Fruit fly (Drosophila melanogaster) whole organism, embryonic: ENCODE measurements around the gene CG16957.

Source experiments
- Aef1 ChIP-seq: fragments of 200-800 bp; sonication (Bioruptor generic); IDR thresholded peaks from 3 replicates; pipeline ENCODE4 v1.3.6; 2022; ENCODE audit warnings: missing biosample characterization, missing genetic modification characterization
- BEAF-32 ChIP-seq: fragments of 200-800 bp; sonication (Bioruptor generic); optimal IDR thresholded peaks from 3 replicates; lab custom pipeline; 2017; ENCODE audit warnings: missing biosample characterization, missing genetic modification characterization, mild to moderate bottlenecking, moderate library complexity, missing genetic modification reagents
- CG10959 ChIP-seq: fragments of 200-800 bp; sonication (Bioruptor generic); IDR thresholded peaks from 2 replicates; pipeline ENCODE4 v1.3.6; 2022; ENCODE audit warnings: missing biosample characterization, missing genetic modification characterization
- CG11093 ChIP-seq: fragments of 200-800 bp; sonication (Bioruptor generic); IDR thresholded peaks from 3 replicates; pipeline ENCODE4 v1.3.6; 2022; ENCODE audit warnings: missing biosample characterization, missing genetic modification characterization
- CG11560 ChIP-seq: fragments of 200-800 bp; sonication (Bioruptor generic); IDR thresholded peaks from 3 replicates; pipeline ENCODE4 v1.3.6; 2022; ENCODE audit warnings: missing biosample characterization, missing genetic modification characterization
- CG13424 ChIP-seq: fragments of 200-800 bp; sonication (Bioruptor generic); optimal IDR thresholded peaks from 2 replicates; lab custom pipeline; 2019; ENCODE audit warnings: missing biosample characterization, mild to moderate bottlenecking, missing genetic modification characterization, moderate library complexity
- CG13894 ChIP-seq: fragments of 200-800 bp; sonication (Bioruptor generic); optimal IDR thresholded peaks from 3 replicates; lab custom pipeline; 2018; ENCODE audit warnings: missing biosample characterization, mild to moderate bottlenecking, missing genetic modification characterization, moderate library complexity
- CG15479 ChIP-seq: fragments of 200-800 bp; sonication (Bioruptor generic); optimal IDR thresholded peaks from 3 replicates; lab custom pipeline; 2019; ENCODE audit warnings: missing biosample characterization, mild to moderate bottlenecking, missing genetic modification characterization, moderate library complexity
- CG1602 ChIP-seq: fragments of 200-800 bp; sonication (Bioruptor generic); optimal IDR thresholded peaks from 3 replicates; lab custom pipeline; 2016; ENCODE audit warnings: missing biosample characterization, missing genetic modification characterization
- CG16813 ChIP-seq: fragments of 200-800 bp; sonication (Bioruptor generic); IDR thresholded peaks from 3 replicates; pipeline ENCODE4 v1.3.6; 2022; ENCODE audit warnings: missing biosample characterization, missing genetic modification characterization; ENCODE audit not compliant: partially characterized antibody
- CG17328 ChIP-seq: fragments of 200-800 bp; sonication (Bioruptor generic); IDR thresholded peaks from 2 replicates; pipeline ENCODE4 v1.3.6; 2022; ENCODE audit warnings: missing biosample characterization, missing genetic modification characterization
- CG18764 ChIP-seq: fragments of 200-800 bp; sonication (Bioruptor generic); optimal IDR thresholded peaks from 3 replicates; lab custom pipeline; 2016; ENCODE audit warnings: missing biosample characterization, missing genetic modification characterization
- CG30431 ChIP-seq: fragments of 200-800 bp; sonication (Bioruptor generic); optimal IDR thresholded peaks from 2 replicates; lab custom pipeline; 2017; ENCODE audit warnings: missing biosample characterization, missing genetic modification characterization
- CG3407 ChIP-seq: fragments of 200-800 bp; sonication (Bioruptor generic); optimal IDR thresholded peaks from 2 replicates; lab custom pipeline; 2018; ENCODE audit warnings: missing biosample characterization, mild to moderate bottlenecking, missing genetic modification characterization
- CG3838 ChIP-seq: fragments of 200-800 bp; sonication (Bioruptor generic); optimal IDR thresholded peaks from 3 replicates; lab custom pipeline; 2016; ENCODE audit warnings: missing biosample characterization, missing genetic modification characterization
- CG4360 ChIP-seq: fragments of 200-800 bp; sonication (Bioruptor generic); IDR thresholded peaks from 2 replicates; pipeline ENCODE4 v1.3.6; 2022; ENCODE audit warnings: missing biosample characterization, missing genetic modification characterization
- CG4820 ChIP-seq: fragments of 200-800 bp; sonication (Bioruptor generic); optimal IDR thresholded peaks from 3 replicates; lab custom pipeline; 2016; ENCODE audit warnings: missing biosample characterization, missing genetic modification characterization
- CG7745 ChIP-seq: fragments of 200-800 bp; sonication (Bioruptor generic); optimal IDR thresholded peaks from 2 replicates; lab custom pipeline; 2018; ENCODE audit warnings: missing biosample characterization, mild to moderate bottlenecking, missing genetic modification characterization, moderate library complexity
- CrebB ChIP-seq: fragments of 200-800 bp; sonication (Bioruptor generic); optimal IDR thresholded peaks from 3 replicates; lab custom pipeline; 2018; ENCODE audit warnings: missing biosample characterization, mild to moderate bottlenecking, missing genetic modification characterization
- Gsc ChIP-seq: fragments of 200-800 bp; sonication (Bioruptor generic); IDR thresholded peaks from 2 replicates; pipeline ENCODE4 v1.3.6; 2022; ENCODE audit warnings: missing biosample characterization, missing genetic modification characterization
- H15 ChIP-seq: fragments of 200-800 bp; sonication (Bioruptor generic); IDR thresholded peaks from 3 replicates; pipeline ENCODE4 v1.3.6; 2022; ENCODE audit warnings: missing biosample characterization, missing genetic modification characterization
- HmgD ChIP-seq: fragments of 200-800 bp; sonication (Bioruptor generic); optimal IDR thresholded peaks from 3 replicates; lab custom pipeline; 2016; ENCODE audit warnings: missing biosample characterization, missing genetic modification characterization
- HmgZ ChIP-seq: fragments of 200-800 bp; sonication (Bioruptor generic); optimal IDR thresholded peaks from 2 replicates; lab custom pipeline; 2018; ENCODE audit warnings: missing biosample characterization, mild to moderate bottlenecking, missing genetic modification characterization
- Jarid2 ChIP-seq: fragments of 200-800 bp; sonication (Bioruptor generic); optimal IDR thresholded peaks from 3 replicates; lab custom pipeline; 2017; ENCODE audit warnings: mild to moderate bottlenecking, missing biosample characterization, missing genetic modification reagents, missing genetic modification characterization
- MTF-1 ChIP-seq: fragments of 200-800 bp; sonication (Bioruptor generic); optimal IDR thresholded peaks from 2 replicates; lab custom pipeline; 2018; ENCODE audit warnings: missing biosample characterization, mild to moderate bottlenecking, missing genetic modification characterization, borderline replicate concordance
- Neu2 ChIP-seq: fragments of 200-800 bp; sonication (Bioruptor generic); optimal IDR thresholded peaks from 3 replicates; lab custom pipeline; 2016; ENCODE audit warnings: missing biosample characterization, missing genetic modification characterization, borderline replicate concordance
- Rx ChIP-seq: fragments of 200-800 bp; sonication (Bioruptor generic); IDR thresholded peaks from 2 replicates; pipeline ENCODE4 v1.3.6; 2022; ENCODE audit warnings: missing biosample characterization, missing genetic modification characterization
- Side ChIP-seq: fragments of 200-800 bp; sonication (Bioruptor generic); optimal IDR thresholded peaks from 2 replicates; lab custom pipeline; 2016; ENCODE audit warnings: missing biosample characterization, missing genetic modification characterization
- Sin3A ChIP-seq: fragments of >200 bp; optimal IDR thresholded peaks from 2 replicates; lab custom pipeline; 2018
- Sry-β ChIP-seq: fragments of 200-800 bp; sonication (Bioruptor generic); optimal IDR thresholded peaks from 2 replicates; lab custom pipeline; 2018; ENCODE audit warnings: missing biosample characterization, mild to moderate bottlenecking, missing genetic modification characterization, moderate library complexity
- Stat92E ChIP-seq, 3 experiments: fragments of >200 bp in 2 of 3; fragments of 200-800 bp in 1 of 3; sonication (Bioruptor generic) in 1 of 3; optimal IDR thresholded peaks; 2 replicates each; lab custom pipeline; 2017 to 2019; ENCODE audit warnings: missing biosample characterization in 3 of 3, missing genetic modification characterization in 3 of 3, mild to moderate bottlenecking in 1 of 3, moderate library complexity in 1 of 3
- Xbp1 ChIP-seq: fragments of 200-800 bp; sonication (Bioruptor generic); optimal IDR thresholded peaks from 3 replicates; lab custom pipeline; 2016; ENCODE audit warnings: missing biosample characterization, mild to moderate bottlenecking, missing genetic modification characterization
- ap ChIP-seq: fragments of 200-800 bp; sonication (Bioruptor generic); IDR thresholded peaks from 2 replicates; pipeline ENCODE4 v1.3.6; 2022; ENCODE audit warnings: missing biosample characterization, missing genetic modification characterization
- cato ChIP-seq: fragments of 200-800 bp; sonication (Bioruptor generic); optimal IDR thresholded peaks from 2 replicates; lab custom pipeline; 2016; ENCODE audit warnings: missing biosample characterization, missing genetic modification characterization, borderline replicate concordance
- cg ChIP-seq: fragments of 200-800 bp; sonication (Bioruptor generic); optimal IDR thresholded peaks from 3 replicates; lab custom pipeline; 2019; ENCODE audit warnings: missing biosample characterization, mild to moderate bottlenecking, missing genetic modification characterization, moderate library complexity
- chif ChIP-seq, 2 experiments: fragments of 200-800 bp; sonication (Bioruptor generic); optimal IDR thresholded peaks; 3 replicates each; lab custom pipeline; 2016; ENCODE audit warnings: missing biosample characterization in 2 of 2, missing genetic modification characterization in 2 of 2
- dpn ChIP-seq, 2 experiments: fragments of 200-800 bp; sonication (Bioruptor generic); optimal IDR thresholded peaks; 3 replicates each; lab custom pipeline; 2016; ENCODE audit warnings: missing biosample characterization in 2 of 2, missing genetic modification characterization in 2 of 2
- en ChIP-seq: fragments of 200-800 bp; sonication (Bioruptor generic); optimal IDR thresholded peaks from 2 replicates; lab custom pipeline; 2016; ENCODE audit warnings: missing biosample characterization, missing genetic modification characterization
- fd96Cb ChIP-seq: fragments of 200-800 bp; sonication (Bioruptor generic); optimal IDR thresholded peaks from 2 replicates; lab custom pipeline; 2018; ENCODE audit warnings: missing biosample characterization, mild to moderate bottlenecking, missing genetic modification characterization, moderate library complexity
- gsb ChIP-seq: fragments of 200-800 bp; sonication (Bioruptor generic); IDR thresholded peaks from 2 replicates; pipeline ENCODE4 v1.3.6; 2022; ENCODE audit warnings: missing biosample characterization, missing genetic modification characterization
- hbn ChIP-seq: fragments of 200-800 bp; sonication (Bioruptor generic); IDR thresholded peaks from 2 replicates; pipeline ENCODE4 v1.3.6; 2022; ENCODE audit warnings: missing biosample characterization, missing genetic modification characterization; ENCODE audit not compliant: partially characterized antibody
- ken ChIP-seq: fragments of 200-800 bp; sonication (Bioruptor generic); IDR thresholded peaks from 3 replicates; pipeline ENCODE4 v1.3.6; 2022; ENCODE audit warnings: missing biosample characterization, missing genetic modification characterization
- knrl ChIP-seq: fragments of 200-800 bp; sonication (Bioruptor generic); IDR thresholded peaks from 3 replicates; pipeline ENCODE4 v1.3.6; 2022; ENCODE audit warnings: missing biosample characterization, missing genetic modification characterization; ENCODE audit not compliant: partially characterized antibody
- scrt ChIP-seq: fragments of 200-800 bp; sonication (Bioruptor generic); optimal IDR thresholded peaks from 2 replicates; lab custom pipeline; 2018; ENCODE audit warnings: missing biosample characterization, mild to moderate bottlenecking, missing genetic modification characterization, moderate library complexity
- sna ChIP-seq: fragments of 200-800 bp; sonication (Bioruptor generic); IDR thresholded peaks from 2 replicates; pipeline ENCODE4 v1.3.6; 2022; ENCODE audit warnings: missing biosample characterization, missing genetic modification characterization; ENCODE audit not compliant: partially characterized antibody
- sug ChIP-seq: fragments of 200-800 bp; optimal IDR thresholded peaks from 2 replicates; lab custom pipeline; 2019; ENCODE audit warnings: missing biosample characterization, mild to moderate bottlenecking, missing genetic modification characterization, moderate library complexity
- tio ChIP-seq: fragments of 200-800 bp; sonication (Bioruptor generic); optimal IDR thresholded peaks from 2 replicates; lab custom pipeline; 2017; ENCODE audit warnings: missing biosample characterization, missing genetic modification characterization, inconsistent platforms
- tna ChIP-seq: fragments of 200-800 bp; sonication (Bioruptor generic); IDR thresholded peaks from 2 replicates; pipeline ENCODE4 v1.3.6; 2022; ENCODE audit warnings: missing biosample characterization, missing genetic modification characterization; ENCODE audit not compliant: partially characterized antibody
- tup ChIP-seq: fragments of 200-800 bp; sonication (Bioruptor generic); optimal IDR thresholded peaks from 2 replicates; lab custom pipeline; 2016; ENCODE audit warnings: missing biosample characterization, mild to moderate bottlenecking, missing genetic modification characterization, moderate library complexity
- yki ChIP-seq: fragments of >200 bp; optimal IDR thresholded peaks from 3 replicates; lab custom pipeline; 2018

Gene CG16957

DNA sequence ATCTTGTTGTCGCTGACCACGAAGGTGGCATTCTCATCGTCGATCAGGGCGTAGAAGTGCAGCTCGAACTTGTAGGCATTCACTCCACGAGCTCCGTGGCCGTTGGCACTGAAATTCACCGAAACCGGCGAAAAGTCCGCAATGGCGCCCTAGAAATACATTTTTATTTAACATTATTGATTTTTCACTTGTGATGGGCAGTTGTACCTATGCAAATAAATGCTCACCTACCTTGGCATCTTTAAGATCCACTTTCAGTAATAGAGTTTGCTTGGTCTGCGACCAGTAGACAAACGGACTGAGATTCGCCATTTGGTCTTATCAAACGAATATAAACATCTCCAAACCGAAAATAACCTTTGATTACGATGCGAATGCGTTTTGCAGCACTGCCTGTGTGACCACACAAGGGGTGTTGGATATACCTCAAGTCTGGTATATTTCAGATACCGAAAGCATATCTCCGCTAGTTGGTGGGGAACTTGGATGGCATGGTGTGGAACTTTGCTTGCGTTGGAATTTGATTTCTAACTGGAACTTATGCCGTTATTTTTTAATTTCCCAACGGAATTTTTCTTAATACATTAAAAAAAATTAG is 49.4 kb upstream of the CG16957 start, which contains the start of gene Hacd2 (continued):
- TF ChIP-seq tna (GFP tag; lab: Robert Waterston, UW) (no peak), CG3838 (GFP tag; lab: Kevin White, UChicago) (no peak), CG11560 (no peak), fd96Cb (tag; lab: Kevin White, UChicago) (no peak), CG11093 (GFP tag; lab: Robert Waterston, UW) (no peak), ken (GFP tag; lab: Robert Waterston, UW) (no peak), Stat92E (GFP tag; optimal IDR thresholded peaks at IDR 0.05; lab: Kevin White, UChicago) (no peak), Sry-β (no peak), CG13424 (no peak), knrl (GFP tag; lab: Robert Waterston, UW) (peak; percentile 34; the same call in 1 of the 3 replicates), CrebB (tag; lab: Kevin White, UChicago) (no peak), en (GFP tag; lab: Kevin White, UChicago) (no peak), CG4820 (no peak), H15 (GFP tag; lab: Robert Waterston, UW) (no peak), CG4360 (GFP tag; lab: Robert Waterston, UW) (no peak), HmgZ (tag; lab: Kevin White, UChicago) (peak; percentile 79), Neu2 (GFP tag; lab: Kevin White, UChicago) (no peak), CG13894 (tag; lab: Kevin White, UChicago) (no peak), CG18764 (GFP tag; lab: Kevin White, UChicago) (peak; percentile 10), Xbp1 (peak; percentile 35), Sin3A (peak; percentile 35), scrt (GFP tag; lab: Kevin White, UChicago) (no peak), tio (GFP tag; lab: Kevin White, UChicago) (no peak), HmgD (GFP tag; lab: Kevin White, UChicago) (peak; percentile 72), Rx (GFP tag; lab: Robert Waterston, UW) (no peak), CG15479 (no peak), sna (GFP tag; lab: Robert Waterston, UW) (peak; percentile 13; the same call in 1 of the 2 replicates), CG17328 (GFP tag; lab: Robert Waterston, UW) (no peak), CG30431 (GFP tag; lab: Kevin White, UChicago) (no peak), gsb (GFP tag; lab: Robert Waterston, UW) (no peak), yki (no peak), Aef1 (GFP tag; lab: Robert Waterston, UW) (no peak), tup (no peak), CG16813 (GFP tag; lab: Robert Waterston, UW) (peak; percentile 49; the same call in 2 of the 3 replicates), chif (GFP tag; optimal IDR thresholded peaks at IDR 0.05; lab: Kevin White, UChicago) (peak in 1 of 2 experiments; percentile 11), hbn (GFP tag; lab: Robert Waterston, UW) (no peak), CG3407 (GFP tag; lab: Kevin White, UChicago) (no peak), cato (GFP tag; lab: Kevin White, UChicago) (no peak), dpn (GFP tag; optimal IDR thresholded peaks at IDR 0.05; lab: Kevin White, UChicago) (peak; percentile 6 to 32), CG10959 (GFP tag; lab: Robert Waterston, UW) (no peak), CG1602 (GFP tag; lab: Kevin White, UChicago) (no peak), MTF-1 (GFP tag; lab: Kevin White, UChicago) (no peak), cg (GFP tag; lab: Kevin White, UChicago) (no peak), Jarid2 (GFP tag; lab: Kevin White, UChicago) (no peak), BEAF-32 (peak; percentile 45), CG7745 (no peak), sug (tag; lab: Kevin White, UChicago) (peak; percentile 69), ap (no peak), Side (no peak), Gsc (no peak)
